Worm (Caenorhabditis elegans): ENCODE results near the gene F33C8.2.

The F33C8.2 gene

ce11 chrX:14753514-14754076 lies 32.4 kb downstream of the F33C8.2 start, which contains the start of gene sucl-1 (continued):
- TF ChIP-seq F37D6.2 (tag; optimal IDR thresholded peaks at IDR 0.05), result peak; percentile 23
- no peak for TF ChIP-seq jun-1 (tag; optimal IDR thresholded peaks at IDR 0.05)
- TF ChIP-seq aha-1 (tag), result peak; percentile 100
- no peak for TF ChIP-seq nhr-42 (GFP tag; IDR thresholded peaks at IDR 0.05)
- TF ChIP-seq ztf-11 (tag; optimal IDR thresholded peaks at IDR 0.05), result no peak
- TF ChIP-seq unc-62 (GFP tag; optimal IDR thresholded peaks at IDR 0.05 in 1 of 2), result peak in 1 of 2 experiments; percentile 94
- no peak for TF ChIP-seq unc-62 (tag; optimal IDR thresholded peaks at IDR 0.05)
- TF ChIP-seq daf-12 (tag; optimal IDR thresholded peaks at IDR 0.05), result no peak
- no peak for TF ChIP-seq unc-39 (tag; optimal IDR thresholded peaks at IDR 0.05)
- no peak for TF ChIP-seq Y75B8A.6 (GFP tag; IDR thresholded peaks at IDR 0.05)
- TF ChIP-seq dpl-1 (GFP tag; optimal IDR thresholded peaks at IDR 0.05), result peak; percentile 63
- TF ChIP-seq hlh-30 (tag; optimal IDR thresholded peaks at IDR 0.05; ENCODE audit: insufficient read depth), result peak; percentile 83
- no peak for TF ChIP-seq gei-8 (GFP tag; optimal IDR thresholded peaks at IDR 0.05)
- TF ChIP-seq ama-1 (optimal IDR thresholded peaks at IDR 0.05), result no peak
- TF ChIP-seq nhr-41 (GFP tag; IDR thresholded peaks at IDR 0.05), result no peak
- peak; percentile 74 for TF ChIP-seq spr-1 (tag; optimal IDR thresholded peaks at IDR 0.05)
- TF ChIP-seq ces-1 (GFP tag; optimal IDR thresholded peaks at IDR 0.05), result no peak
- TF ChIP-seq set-16 (GFP tag; IDR thresholded peaks at IDR 0.05), result peak; percentile 66
- peak; percentile 11 for TF ChIP-seq nhr-237 (tag; optimal IDR thresholded peaks at IDR 0.05)
- TF ChIP-seq egl-27 (tag; optimal IDR thresholded peaks at IDR 0.05), result no peak
- no peak for TF ChIP-seq ztf-7 (tag; optimal IDR thresholded peaks at IDR 0.05)
- TF ChIP-seq unc-130 (GFP tag; optimal IDR thresholded peaks at IDR 0.05), result no peak
- TF ChIP-seq madf-5 (GFP tag; IDR thresholded peaks at IDR 0.05), result no peak
- no peak for TF ChIP-seq Y105C5A.15 (GFP tag; IDR thresholded peaks at IDR 0.05)
- no peak for TF ChIP-seq daf-19 (GFP tag; conservative IDR thresholded peaks at IDR 0.05)
- TF ChIP-seq nhr-11 (tag; optimal IDR thresholded peaks at IDR 0.05), result peak; percentile 86
- no peak for TF ChIP-seq Y5F2A.4 (GFP tag; optimal IDR thresholded peaks at IDR 0.05)
- no peak for TF ChIP-seq nhr-10 (tag; optimal IDR thresholded peaks at IDR 0.05)
- TF ChIP-seq zfp-3 (GFP tag; conservative IDR thresholded peaks at IDR 0.05), result no peak
- TF ChIP-seq snpc-1.2 (GFP tag; IDR thresholded peaks at IDR 0.05), result no peak
- peak; percentile 51; the same call in 1 of the 2 replicates for TF ChIP-seq pha-4 (GFP tag; IDR thresholded peaks at IDR 0.05)
- TF ChIP-seq pha-4 (tag; optimal IDR thresholded peaks at IDR 0.05), result peak; percentile 63
- TF ChIP-seq madf-9 (GFP tag; conservative IDR thresholded peaks at IDR 0.05), result no peak; the same call in 1 of the 2 replicates
- peak; percentile 91 for TF ChIP-seq lin-13 (GFP tag; optimal IDR thresholded peaks at IDR 0.05)
- peak; percentile 93 for TF ChIP-seq dve-1 (tag; optimal IDR thresholded peaks at IDR 0.05; ENCODE audit: insufficient read depth)
- TF ChIP-seq mdl-1 (tag; optimal IDR thresholded peaks at IDR 0.05), result peak; percentile 75 to 95
- peak; percentile 60 for TF ChIP-seq lin-38 (GFP tag; IDR thresholded peaks at IDR 0.05)
- TF ChIP-seq ceh-28 (tag; optimal IDR thresholded peaks at IDR 0.05), result peak; percentile 21
- 0 out of 2 replicates have a peak, but pooled peaks have one; percentile 43 for TF ChIP-seq arid-1 (GFP tag; conservative IDR thresholded peaks at IDR 0.05)
- peak; percentile 61 for TF ChIP-seq nhr-77 (tag; optimal IDR thresholded peaks at IDR 0.05)
- TF ChIP-seq tag-97 (GFP tag; IDR thresholded peaks at IDR 0.05), result no peak
- TF ChIP-seq F44E2.7 (GFP tag; IDR thresholded peaks at IDR 0.05), result no peak
- TF ChIP-seq D1046.2 (GFP tag; IDR thresholded peaks at IDR 0.05), result no peak
- no peak for TF ChIP-seq sdz-12 (GFP tag; optimal IDR thresholded peaks at IDR 0.05)
- no peak for TF ChIP-seq daf-8 (GFP tag; IDR thresholded peaks at IDR 0.05)
- TF ChIP-seq lin-29 (GFP tag; IDR thresholded peaks at IDR 0.05), result no peak
- no peak for TF ChIP-seq lin-39 (tag; optimal IDR thresholded peaks at IDR 0.05)
- no peak for TF ChIP-seq saeg-2 (GFP tag; IDR thresholded peaks at IDR 0.05)
- no peak for TF ChIP-seq zip-11 (GFP tag; IDR thresholded peaks at IDR 0.05)
- peak; percentile 62 for TF ChIP-seq fkh-10 (GFP tag; optimal IDR thresholded peaks at IDR 0.05)
- TF ChIP-seq mxl-2 (GFP tag; conservative IDR thresholded peaks at IDR 0.05), result no peak
- peak; percentile 83 for TF ChIP-seq egl-43 (GFP tag; IDR thresholded peaks at IDR 0.05)
